Worm (Caenorhabditis elegans): ENCODE data around the gene twk-25.

- TF ChIP-seq ama-1 (optimal IDR thresholded peaks at IDR 0.05) (no peak), ama-1 (GFP tag; optimal IDR thresholded peaks at IDR 0.05) (no peak), lin-40 (tag; optimal IDR thresholded peaks at IDR 0.05) (no peak), hlh-12 (tag; optimal IDR thresholded peaks at IDR 0.05) (no peak), mes-4 (tag; optimal IDR thresholded peaks at IDR 0.05) (no peak), efl-1 (GFP tag; optimal IDR thresholded peaks at IDR 0.05) (no peak), snpc-4 (GFP tag; optimal IDR thresholded peaks at IDR 0.05) (no peak), snpc-4 (tag; optimal IDR thresholded peaks at IDR 0.05) (no peak), mxl-1 (tag; optimal IDR thresholded peaks at IDR 0.05) (no peak)
Measured at ce11 chrIV:11500421-11500820, 4.1 kb upstream of the twk-25 start, which contains the start of gene H21P03.10.

All from whole organism, young adult.